Comparison of ENCODE assay signal across 1 fruit fly cellular context in the genomic region with DNA sequence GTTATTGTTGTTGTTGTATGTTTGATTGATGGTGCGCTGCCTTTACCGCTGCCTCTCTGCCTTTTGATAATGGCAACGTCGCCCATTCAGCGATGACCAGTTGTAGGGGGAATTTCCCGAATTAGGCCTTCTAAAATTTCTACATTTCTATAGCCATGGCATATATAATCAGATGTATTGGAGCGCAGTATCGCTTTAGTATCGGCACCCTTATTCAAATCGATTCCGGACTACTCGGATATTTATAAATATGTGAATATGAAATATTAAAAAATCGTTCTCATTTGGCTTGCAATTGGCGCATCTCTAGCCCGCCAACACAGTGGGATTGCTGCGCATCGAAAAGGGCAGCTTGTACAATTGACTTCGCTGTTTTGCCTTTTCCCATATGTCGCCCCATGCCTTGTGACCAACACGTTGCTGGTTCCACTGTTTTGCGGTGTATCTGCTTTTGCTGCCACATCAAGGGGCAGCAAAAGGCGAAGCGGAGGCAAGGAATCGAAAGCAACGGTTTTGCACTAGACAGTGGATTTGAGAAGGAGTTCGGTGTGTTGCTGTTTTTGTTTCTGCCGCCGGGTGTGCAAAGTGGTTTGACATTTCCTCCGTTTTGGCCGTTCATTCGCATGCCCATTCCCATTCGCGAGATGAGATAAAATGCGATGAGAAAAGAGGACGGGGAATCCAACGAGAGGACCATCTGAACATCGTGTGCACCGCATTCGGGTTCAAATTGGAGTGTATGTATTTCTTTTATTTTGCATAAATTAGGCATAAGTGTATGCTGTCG.
TF ChIP-seq lines count a peak whose summit lies in the region.

No protein-coding gene starts in this region.

TF ChIP-seq in whole organism, embryonic, 481 proteins besides CTCF, POLR2A, EP300 and RAD21 (continued from another document and continues in another):
- TF ChIP-seq Hey (tag; optimal IDR thresholded peaks at IDR 0.05; lab: Kevin White, UChicago) (no peak), Opbp (GFP tag; IDR thresholded peaks at IDR 0.05; lab: Robert Waterston, UW; ENCODE audit: partially characterized antibody) (no peak), CG11696 (GFP tag; IDR thresholded peaks at IDR 0.05; lab: Robert Waterston, UW) (no peak), CG6683 (GFP tag; optimal IDR thresholded peaks at IDR 0.05; lab: Kevin White, UChicago) (peak; percentile 42), CG14710 (tag; optimal IDR thresholded peaks at IDR 0.05; lab: Kevin White, UChicago) (peak; percentile 43), CG4730 (GFP tag; IDR thresholded peaks at IDR 0.05; lab: Robert Waterston, UW) (peak; percentile 28; the same call in 1 of the 2 replicates), CG7786 (GFP tag; optimal IDR thresholded peaks at IDR 0.05; lab: Kevin White, UChicago) (peak; percentile 27), phol (tag; optimal IDR thresholded peaks at IDR 0.05; lab: Kevin White, UChicago) (no peak), Dref (GFP tag; IDR thresholded peaks at IDR 0.05; lab: Robert Waterston, UW) (no peak), CG8281 (tag; optimal IDR thresholded peaks at IDR 0.05; lab: Kevin White, UChicago) (peak; percentile 39), wdn (GFP tag; IDR thresholded peaks at IDR 0.05; lab: Robert Waterston, UW) (peak; percentile 52; the same call in 1 of the 2 replicates), twi (tag; optimal IDR thresholded peaks at IDR 0.05; lab: Kevin White, UChicago) (peak; percentile 14), CG7556 (GFP tag; optimal IDR thresholded peaks at IDR 0.05; lab: Kevin White, UChicago) (peak; percentile 82), stwl (tag; optimal IDR thresholded peaks at IDR 0.05; lab: Kevin White, UChicago) (no peak), repo (GFP tag; optimal IDR thresholded peaks at IDR 0.05; lab: Kevin White, UChicago) (no peak), Kr (GFP tag; optimal IDR thresholded peaks at IDR 0.05; lab: Kevin White, UChicago) (no peak), CG6765 (GFP tag; optimal IDR thresholded peaks at IDR 0.05; lab: Kevin White, UChicago) (peak; percentile 65), zfh1 (GFP tag; IDR thresholded peaks at IDR 0.05; lab: Robert Waterston, UW) (peak; percentile 56; the same call in 2 of the 3 replicates), stc (GFP tag; IDR thresholded peaks at IDR 0.05; lab: Robert Waterston, UW) (peak; percentile 34; the same call in 1 of the 2 replicates), jing (GFP tag; optimal IDR thresholded peaks at IDR 0.05; lab: Kevin White, UChicago) (peak; percentile 32), CG4282 (GFP tag; optimal IDR thresholded peaks at IDR 0.05; lab: Kevin White, UChicago) (peak; percentile 37), Dek (tag; optimal IDR thresholded peaks at IDR 0.05; lab: Kevin White, UChicago) (peak; percentile 57), pb (GFP tag; optimal IDR thresholded peaks at IDR 0.05; lab: Kevin White, UChicago) (peak; percentile 3), toy (GFP tag; IDR thresholded peaks at IDR 0.05; lab: Robert Waterston, UW) (no peak), bowl (GFP tag; IDR thresholded peaks at IDR 0.05; lab: Robert Waterston, UW) (0 out of 2 replicates have a peak, but pooled peaks have one; percentile 9), CG9817 (tag; optimal IDR thresholded peaks at IDR 0.05; lab: Kevin White, UChicago) (peak; percentile 49), disco-r (GFP tag; optimal IDR thresholded peaks at IDR 0.05; lab: Kevin White, UChicago) (no peak), br (optimal IDR thresholded peaks at IDR 0.05; lab: Kevin White, UChicago) (no peak), ewg (GFP tag; optimal IDR thresholded peaks at IDR 0.05; lab: Kevin White, UChicago) (no peak), CG10366 (GFP tag; IDR thresholded peaks at IDR 0.05; lab: Robert Waterston, UW) (peak; percentile 75), CG7372 (GFP tag; IDR thresholded peaks at IDR 0.05; lab: Robert Waterston, UW) (0 out of 2 replicates have a peak, but pooled peaks have one; percentile 19), run (tag; optimal IDR thresholded peaks at IDR 0.05; lab: Kevin White, UChicago) (no peak), CG10147 (GFP tag; optimal IDR thresholded peaks at IDR 0.05; lab: Kevin White, UChicago) (no peak), wek (GFP tag; optimal IDR thresholded peaks at IDR 0.05; lab: Kevin White, UChicago) (peak; percentile 12), crol (GFP tag; IDR thresholded peaks at IDR 0.05; lab: Robert Waterston, UW) (no peak; the same call in none of the 2 replicates), Ets97D (GFP tag; optimal IDR thresholded peaks at IDR 0.05; lab: Kevin White, UChicago) (peak; percentile 21), CG10543 (GFP tag; optimal IDR thresholded peaks at IDR 0.05; lab: Kevin White, UChicago) (no peak), dan (GFP tag; IDR thresholded peaks at IDR 0.05; lab: Robert Waterston, UW) (no peak), CG9932 (GFP tag; IDR thresholded peaks at IDR 0.05; lab: Robert Waterston, UW) (peak; percentile 66), pfk (GFP tag; optimal IDR thresholded peaks at IDR 0.05; lab: Kevin White, UChicago) (no peak), CG8765 (GFP tag; IDR thresholded peaks at IDR 0.05; lab: Robert Waterston, UW) (no peak), Nf-YB (GFP tag; optimal IDR thresholded peaks at IDR 0.05; lab: Kevin White, UChicago) (no peak), CG31365 (tag; optimal IDR thresholded peaks at IDR 0.05; lab: Kevin White, UChicago) (no peak), odd (GFP tag; optimal IDR thresholded peaks at IDR 0.05; lab: Kevin White, UChicago) (peak; percentile 58), vnd (GFP tag; IDR thresholded peaks at IDR 0.05; lab: Robert Waterston, UW; ENCODE audit: partially characterized antibody) (no peak), Eip74EF (GFP tag; optimal IDR thresholded peaks at IDR 0.05; lab: Kevin White, UChicago) (no peak), bcd (GFP tag; optimal IDR thresholded peaks at IDR 0.05; lab: Kevin White, UChicago) (peak; percentile 66), ems (GFP tag; optimal IDR thresholded peaks at IDR 0.05; lab: Kevin White, UChicago) (peak; percentile 62), CG17361 (GFP tag; IDR thresholded peaks at IDR 0.05; lab: Robert Waterston, UW) (no peak; the same call in none of the 3 replicates), CG7271 (tag; optimal IDR thresholded peaks at IDR 0.05; lab: Kevin White, UChicago) (no peak), abd-A (tag; optimal IDR thresholded peaks at IDR 0.05; lab: Kevin White, UChicago) (no peak), CG6813 (GFP tag; optimal IDR thresholded peaks at IDR 0.05; lab: Kevin White, UChicago) (peak; percentile 42), ftz-f1 (GFP tag; optimal IDR thresholded peaks at IDR 0.05; lab: Kevin White, UChicago) (no peak), CG16779 (GFP tag; IDR thresholded peaks at IDR 0.05; lab: Robert Waterston, UW) (peak; percentile 46; the same call in 1 of the 2 replicates), sqz (GFP tag; optimal IDR thresholded peaks at IDR 0.05; lab: Kevin White, UChicago) (peak; percentile 35), Asciz (GFP tag; optimal IDR thresholded peaks at IDR 0.05; lab: Kevin White, UChicago) (peak; percentile 16), sim (GFP tag; IDR thresholded peaks at IDR 0.05; lab: Robert Waterston, UW) (no peak), E2f2 (GFP tag; IDR thresholded peaks at IDR 0.05; lab: Robert Waterston, UW) (no peak; the same call in 1 of the 2 replicates), trh (GFP tag; optimal IDR thresholded peaks at IDR 0.05; lab: Kevin White, UChicago) (no peak), CG12769 (tag; optimal IDR thresholded peaks at IDR 0.05; lab: Kevin White, UChicago) (peak; percentile 77), pros (GFP tag; optimal IDR thresholded peaks at IDR 0.05; lab: Kevin White, UChicago) (no peak), usp (GFP tag; optimal IDR thresholded peaks at IDR 0.05; lab: Kevin White, UChicago) (no peak), gt (GFP tag; IDR thresholded peaks at IDR 0.05; lab: Robert Waterston, UW) (no peak), maf-S (GFP tag; optimal IDR thresholded peaks at IDR 0.05; lab: Kevin White, UChicago) (no peak), cwo (GFP tag; optimal IDR thresholded peaks at IDR 0.05; lab: Kevin White, UChicago) (peak; percentile 68), Ada2b (GFP tag; IDR thresholded peaks at IDR 0.05; lab: Robert Waterston, UW) (peak; percentile 69), CG30431 (GFP tag; optimal IDR thresholded peaks at IDR 0.05; lab: Kevin White, UChicago) (peak; percentile 48), CG10209 (GFP tag; optimal IDR thresholded peaks at IDR 0.05; lab: Kevin White, UChicago) (peak; percentile 66), hbn (GFP tag; IDR thresholded peaks at IDR 0.05; lab: Robert Waterston, UW; ENCODE audit: partially characterized antibody) (no peak), salm (tag; optimal IDR thresholded peaks at IDR 0.05; lab: Kevin White, UChicago) (peak; percentile 13), CG31224 (GFP tag; IDR thresholded peaks at IDR 0.05; lab: Robert Waterston, UW) (0 out of 2 replicates have a peak, but pooled peaks have one; percentile 14), CG1832 (GFP tag; optimal IDR thresholded peaks at IDR 0.05; lab: Kevin White, UChicago) (no peak), CG1233 (GFP tag; optimal IDR thresholded peaks at IDR 0.05; lab: Kevin White, UChicago) (no peak), CG12942 (GFP tag; optimal IDR thresholded peaks at IDR 0.05; lab: Kevin White, UChicago) (peak; percentile 25), CG5180 (GFP tag; optimal IDR thresholded peaks at IDR 0.05; lab: Kevin White, UChicago) (peak; percentile 46), ken (GFP tag; IDR thresholded peaks at IDR 0.05; lab: Robert Waterston, UW) (peak; percentile 58; the same call in 1 of the 3 replicates), fd3F (GFP tag; optimal IDR thresholded peaks at IDR 0.05; lab: Kevin White, UChicago) (peak; percentile 57), fu2 (GFP tag; optimal IDR thresholded peaks at IDR 0.05; lab: Kevin White, UChicago) (no peak), ranshi (GFP tag; IDR thresholded peaks at IDR 0.05; lab: Robert Waterston, UW) (no peak; the same call in 1 of the 2 replicates), Mes4 (GFP tag; optimal IDR thresholded peaks at IDR 0.05; lab: Kevin White, UChicago) (no peak), CkIIα-i1 (GFP tag; IDR thresholded peaks at IDR 0.05; lab: Robert Waterston, UW) (no peak), CG12219 (GFP tag; optimal IDR thresholded peaks at IDR 0.05; lab: Kevin White, UChicago) (peak; percentile 47), CG9215 (GFP tag; IDR thresholded peaks at IDR 0.05; lab: Robert Waterston, UW) (peak; percentile 35), yki (optimal IDR thresholded peaks at IDR 0.05; lab: Kevin White, UChicago) (no peak), pnt (GFP tag; optimal IDR thresholded peaks at IDR 0.05; lab: Kevin White, UChicago) (peak; percentile 41), H15 (GFP tag; IDR thresholded peaks at IDR 0.05; lab: Robert Waterston, UW) (peak; percentile 43; the same call in 1 of the 3 replicates), ro (GFP tag; IDR thresholded peaks at IDR 0.05; lab: Robert Waterston, UW) (no peak), CG32532 (GFP tag; IDR thresholded peaks at IDR 0.05; lab: Robert Waterston, UW) (peak; percentile 64), bab2 (GFP tag; optimal IDR thresholded peaks at IDR 0.05; lab: Kevin White, UChicago) (peak; percentile 32), CG14441 (GFP tag; IDR thresholded peaks at IDR 0.05; lab: Robert Waterston, UW) (peak; percentile 71), Mad (GFP tag; optimal IDR thresholded peaks at IDR 0.05; lab: Kevin White, UChicago) (peak; percentile 64), tio (GFP tag; optimal IDR thresholded peaks at IDR 0.05; lab: Kevin White, UChicago) (peak; percentile 38), CG2129 (GFP tag; IDR thresholded peaks at IDR 0.05; lab: Robert Waterston, UW; ENCODE audit: partially characterized antibody) (no peak), prd (optimal IDR thresholded peaks at IDR 0.05; lab: Kevin White, UChicago) (no peak), prd (GFP tag; IDR thresholded peaks at IDR 0.05; lab: Robert Waterston, UW) (peak; percentile 74), slbo (GFP tag; IDR thresholded peaks at IDR 0.05; lab: Robert Waterston, UW) (peak; percentile 74; the same call in 1 of the 2 replicates), MBD-R2 (GFP tag; IDR thresholded peaks at IDR 0.05; lab: Robert Waterston, UW) (peak; percentile 17; the same call in 1 of the 2 replicates), Lhr (GFP tag; optimal IDR thresholded peaks at IDR 0.05; lab: Kevin White, UChicago) (peak; percentile 5), lbe (GFP tag; optimal IDR thresholded peaks at IDR 0.05; lab: Kevin White, UChicago) (peak; percentile 64), onecut (GFP tag; IDR thresholded peaks at IDR 0.05; lab: Robert Waterston, UW) (peak; percentile 43; the same call in 1 of the 2 replicates), NK7.1 (GFP tag; optimal IDR thresholded peaks at IDR 0.05; lab: Kevin White, UChicago) (no peak), CG7357 (GFP tag; IDR thresholded peaks at IDR 0.05; lab: Robert Waterston, UW) (0 out of 3 replicates have a peak, but pooled peaks have one; percentile 33), ash1 (GFP tag; optimal IDR thresholded peaks at IDR 0.05; lab: Kevin White, UChicago) (no peak), CG18599 (GFP tag; optimal IDR thresholded peaks at IDR 0.05; lab: Kevin White, UChicago) (peak; percentile 79), D19A (tag; optimal IDR thresholded peaks at IDR 0.05; lab: Kevin White, UChicago) (peak; percentile 38), so (GFP tag; IDR thresholded peaks at IDR 0.05; lab: Robert Waterston, UW) (0 out of 3 replicates have a peak, but pooled peaks have one; percentile 45), nerfin-1 (tag; optimal IDR thresholded peaks at IDR 0.05; lab: Kevin White, UChicago) (peak; percentile 17), Sry-β (GFP tag; optimal IDR thresholded peaks at IDR 0.05; lab: Kevin White, UChicago) (peak; percentile 88), CG17568 (GFP tag; optimal IDR thresholded peaks at IDR 0.05; lab: Kevin White, UChicago) (peak; percentile 54), CG33213 (GFP tag; optimal IDR thresholded peaks at IDR 0.05; lab: Kevin White, UChicago) (peak; percentile 24), HLH54F (GFP tag; optimal IDR thresholded peaks at IDR 0.05; lab: Kevin White, UChicago) (peak; percentile 72), CG4360 (GFP tag; IDR thresholded peaks at IDR 0.05; lab: Robert Waterston, UW) (no peak), CG10462 (GFP tag; optimal IDR thresholded peaks at IDR 0.05; lab: Kevin White, UChicago) (peak; percentile 22), CG32767 (GFP tag; IDR thresholded peaks at IDR 0.05; lab: Robert Waterston, UW) (peak; percentile 56), GATAe (GFP tag; conservative IDR thresholded peaks at IDR 0.05; lab: Robert Waterston, UW) (no peak), CG12659 (GFP tag; optimal IDR thresholded peaks at IDR 0.05; lab: Kevin White, UChicago) (peak; percentile 52), CG2889 (GFP tag; IDR thresholded peaks at IDR 0.05; lab: Robert Waterston, UW) (0 out of 3 replicates have a peak, but pooled peaks have one; percentile 13), sens (GFP tag; lab: Kevin White, UChicago) (peak; percentile 86), ap (GFP tag; IDR thresholded peaks at IDR 0.05; lab: Robert Waterston, UW) (peak; percentile 37; the same call in 1 of the 2 replicates), CG17802 (tag; optimal IDR thresholded peaks at IDR 0.05; lab: Kevin White, UChicago) (peak; percentile 12)
